Worm (Caenorhabditis elegans): ENCODE results near the gene gcl-1.

The gcl-1 gene

ce11 chrIV:13453509-13453908 lies 40.8 kb upstream of the gcl-1 start:
- TF ChIP-seq nhr-47 (tag; optimal IDR thresholded peaks at IDR 0.05) = peak; percentile 1
- TF ChIP-seq dsc-1 (tag; optimal IDR thresholded peaks at IDR 0.05) = peak; percentile 60
- peak; percentile 14 to 36 for TF ChIP-seq lin-35 (GFP tag; optimal IDR thresholded peaks at IDR 0.05)
- TF ChIP-seq ceh-63 (GFP tag; optimal IDR thresholded peaks at IDR 0.05) = no peak
- peak; percentile 4 for TF ChIP-seq unc-130 (tag; optimal IDR thresholded peaks at IDR 0.05)
- peak; percentile 26 for TF ChIP-seq F16B12.6 (tag; optimal IDR thresholded peaks at IDR 0.05)
- TF ChIP-seq snu-23 (GFP tag; optimal IDR thresholded peaks at IDR 0.05) = peak; percentile 2
- TF ChIP-seq efl-1 (optimal IDR thresholded peaks at IDR 0.05) = peak; percentile 25 to 27
- TF ChIP-seq efl-1 (GFP tag; optimal IDR thresholded peaks at IDR 0.05 in 1 of 2) = peak in 1 of 2 experiments; percentile 35
- no peak for TF ChIP-seq tbx-2 (tag; optimal IDR thresholded peaks at IDR 0.05)
- no peak for TF ChIP-seq Y116A8C.19 (tag; optimal IDR thresholded peaks at IDR 0.05; ENCODE audit: borderline replicate concordance)
- no peak for TF ChIP-seq fkh-8 (tag; optimal IDR thresholded peaks at IDR 0.05)
- peak; percentile 52 for TF ChIP-seq mep-1 (tag; optimal IDR thresholded peaks at IDR 0.05)
- TF ChIP-seq blmp-1 (tag; optimal IDR thresholded peaks at IDR 0.05) = peak; percentile 28
- no peak for TF ChIP-seq ztf-11 (tag; optimal IDR thresholded peaks at IDR 0.05)
- TF ChIP-seq lin-15B (tag; optimal IDR thresholded peaks at IDR 0.05) = peak; percentile 35
- TF ChIP-seq ceh-90 (tag; optimal IDR thresholded peaks at IDR 0.05) = no peak
- TF ChIP-seq xbp-1 (tag; optimal IDR thresholded peaks at IDR 0.05) = peak; percentile 5
- peak in 1 of 3 experiments; percentile 23 for TF ChIP-seq ceh-82 (tag; optimal IDR thresholded peaks at IDR 0.05)
- TF ChIP-seq lsy-2 (tag; optimal IDR thresholded peaks at IDR 0.05) = peak in 1 of 2 experiments; percentile 42
- TF ChIP-seq dpl-1 (GFP tag; optimal IDR thresholded peaks at IDR 0.05) = peak in 2 of 3 experiments; percentile 2 to 55
- no peak for TF ChIP-seq ces-1 (GFP tag; optimal IDR thresholded peaks at IDR 0.05)
- no peak for TF ChIP-seq ets-5 (GFP tag; IDR thresholded peaks at IDR 0.05)
- TF ChIP-seq rnt-1 (tag; optimal IDR thresholded peaks at IDR 0.05) = no peak
- TF ChIP-seq aly-2 (tag; optimal IDR thresholded peaks at IDR 0.05) = no peak
- TF ChIP-seq egl-13 (tag; optimal IDR thresholded peaks at IDR 0.05) = no peak
- no peak for TF ChIP-seq fkh-10 (GFP tag; optimal IDR thresholded peaks at IDR 0.05)

- no peak for TF ChIP-seq nhr-84 (tag; optimal IDR thresholded peaks at IDR 0.05)
- no peak for TF ChIP-seq nhr-20 (tag; optimal IDR thresholded peaks at IDR 0.05)
- no peak for TF ChIP-seq nhr-76 (tag; optimal IDR thresholded peaks at IDR 0.05)
- TF ChIP-seq fkh-10 (GFP tag; optimal IDR thresholded peaks at IDR 0.05) = no peak
- TF ChIP-seq efl-1 (optimal IDR thresholded peaks at IDR 0.05) = peak in 1 of 2 experiments; percentile 77
- TF ChIP-seq efl-1 (GFP tag; optimal IDR thresholded peaks at IDR 0.05 in 1 of 2) = peak in 1 of 2 experiments; percentile 46
- no peak for TF ChIP-seq swsn-7 (tag; optimal IDR thresholded peaks at IDR 0.05)
Measured at ce11 chrIV:13450740-13451139, 38.0 kb upstream of the gcl-1 start.

- TF ChIP-seq lin-15B (tag; optimal IDR thresholded peaks at IDR 0.05) (no peak), hlh-17 (GFP tag; optimal IDR thresholded peaks at IDR 0.05; ENCODE audit: borderline replicate concordance) (no peak), pax-3 (tag; optimal IDR thresholded peaks at IDR 0.05) (no peak), unc-62 (GFP tag; optimal IDR thresholded peaks at IDR 0.05) (no peak), C34B4.2 (tag; optimal IDR thresholded peaks at IDR 0.05) (no peak), nhr-237 (tag; optimal IDR thresholded peaks at IDR 0.05) (no peak), nhr-85 (tag) (no peak)
Measured at ce11 chrIV:13445275-13445674, 32.6 kb upstream of the gcl-1 start, which contains the start of gene mam-3. Gene mam-3, minus strand, starts transcription at chrIV:13445375.

ce11 chrIV:13443543-13443942 lies 30.8 kb upstream of the gcl-1 start:
- TF ChIP-seq nhr-85 (tag) = peak; percentile 30

All from whole organism, L1 larva.